Worm (Caenorhabditis elegans) whole organism, L4 larva: ENCODE data around the gene acr-2.

ENCODE experiments used
- F37D6.2 ChIP-seq: sonication (generic microtip); optimal IDR thresholded peaks from 2 replicates; lab custom pipeline; 2016; ENCODE audit warnings: mild to moderate bottlenecking, missing genetic modification characterization, missing compliant biosample characterization
- F49E8.2 ChIP-seq: sonication (generic microtip); optimal IDR thresholded peaks from 2 replicates; lab custom pipeline; 2016; ENCODE audit warnings: missing compliant biosample characterization, mild to moderate bottlenecking, missing genetic modification characterization, borderline replicate concordance
- T20F7.1 ChIP-seq: fragments of 200-800 bp; sonication (Bioruptor generic); optimal IDR thresholded peaks from 2 replicates; lab custom pipeline; 2018; ENCODE audit warnings: mild to moderate bottlenecking, missing genetic modification characterization, missing compliant biosample characterization
- T26A8.4 ChIP-seq: fragments of 200-800 bp; sonication (Bioruptor generic); IDR thresholded peaks from 2 replicates; pipeline ENCODE4 v1.3.6; 2022; ENCODE audit warnings: missing genetic modification characterization, missing compliant biosample characterization
- Y5F2A.4 ChIP-seq: fragments of 200-800 bp; sonication (Bioruptor generic); optimal IDR thresholded peaks from 2 replicates; lab custom pipeline; 2018; ENCODE audit warnings: mild to moderate bottlenecking, missing genetic modification characterization, missing compliant biosample characterization
- Y75B8A.6 ChIP-seq: fragments of 200-800 bp; sonication (Bioruptor generic); IDR thresholded peaks from 2 replicates; pipeline ENCODE4 v1.3.6; 2022; ENCODE audit warnings: missing genetic modification reagents, missing genetic modification characterization, missing compliant biosample characterization
- arid-1 ChIP-seq: fragments of 200-800 bp; sonication (Bioruptor generic); conservative IDR thresholded peaks from 2 replicates; pipeline ENCODE4 v1.3.6; 2022; ENCODE audit warnings: missing genetic modification reagents, missing genetic modification characterization, missing compliant biosample characterization
- attf-4 ChIP-seq: sonication (generic microtip); optimal IDR thresholded peaks from 3 replicates; lab custom pipeline; 2017; ENCODE audit warnings: missing biosample characterization, missing genetic modification characterization
- ceh-20 ChIP-seq: fragments of 200-800 bp; sonication (Bioruptor generic); IDR thresholded peaks from 2 replicates; pipeline ENCODE4 v1.3.6; 2022; ENCODE audit warnings: missing genetic modification reagents, missing genetic modification characterization, missing compliant biosample characterization
- ceh-44 ChIP-seq: fragments of 200-800 bp; sonication (Bioruptor generic); IDR thresholded peaks from 2 replicates; pipeline ENCODE4 v1.3.6; 2022; ENCODE audit warnings: missing genetic modification reagents, missing genetic modification characterization, missing compliant biosample characterization
- ces-1 ChIP-seq: fragments of 150-350 bp; sonication (generic microtip); optimal IDR thresholded peaks from 4 replicates; lab custom pipeline; 2014; ENCODE audit warnings: missing biosample characterization, missing genetic modification reagents, missing genetic modification characterization
- daf-19 ChIP-seq: fragments of 200-800 bp; sonication (Bioruptor generic); conservative IDR thresholded peaks from 2 replicates; pipeline ENCODE4 v1.3.6; 2022; ENCODE audit warnings: missing genetic modification characterization, missing compliant biosample characterization
- dmd-6 ChIP-seq: fragments of 200-800 bp; sonication (Bioruptor generic); IDR thresholded peaks from 2 replicates; pipeline ENCODE4 v1.3.6; 2022; ENCODE audit warnings: missing genetic modification reagents, missing genetic modification characterization, missing compliant biosample characterization
- dpl-1 ChIP-seq: fragments of 150-350 bp; optimal IDR thresholded peaks from 2 replicates; lab custom pipeline; 2014; ENCODE audit warnings: missing biosample characterization, missing genetic modification reagents, missing genetic modification characterization
- dve-1 ChIP-seq: sonication (generic microtip); optimal IDR thresholded peaks from 2 replicates; lab custom pipeline; 2017; ENCODE audit warnings: antibody characterized with exemption, mild to moderate bottlenecking, missing genetic modification characterization, missing compliant biosample characterization; ENCODE audit not compliant: insufficient read depth
- fkh-10 ChIP-seq: fragments of 150-350 bp; optimal IDR thresholded peaks from 2 replicates; lab custom pipeline; 2014; ENCODE audit warnings: missing biosample characterization, missing genetic modification reagents, missing genetic modification characterization
- fos-1 ChIP-seq: fragments of 150-350 bp; optimal IDR thresholded peaks from 2 replicates; lab custom pipeline; 2014; ENCODE audit warnings: missing biosample characterization, missing genetic modification characterization
- gei-8 ChIP-seq: fragments of 200-800 bp; sonication (Bioruptor generic); optimal IDR thresholded peaks from 2 replicates; lab custom pipeline; 2018; ENCODE audit warnings: mild to moderate bottlenecking, missing genetic modification characterization, missing compliant biosample characterization
- hlh-11 ChIP-seq: fragments of 200-800 bp; sonication (Bioruptor generic); optimal IDR thresholded peaks from 2 replicates; lab custom pipeline; 2018; ENCODE audit warnings: mild to moderate bottlenecking, missing genetic modification characterization, missing compliant biosample characterization
- hlh-30 ChIP-seq: sonication (generic microtip); optimal IDR thresholded peaks from 2 replicates; lab custom pipeline; 2017; ENCODE audit warnings: antibody characterized with exemption, mild to moderate bottlenecking, missing genetic modification characterization, missing compliant biosample characterization; ENCODE audit not compliant: insufficient read depth
- hmg-1.1 ChIP-seq: fragments of 200-800 bp; sonication (Bioruptor generic); IDR thresholded peaks from 2 replicates; pipeline ENCODE4 v1.3.6; 2022; ENCODE audit warnings: missing genetic modification reagents, missing genetic modification characterization, missing compliant biosample characterization
- jun-1 ChIP-seq: fragments of 150-350 bp; optimal IDR thresholded peaks from 2 replicates; lab custom pipeline; 2014; ENCODE audit warnings: missing biosample characterization, missing genetic modification reagents, missing genetic modification characterization
- lin-1 ChIP-seq: fragments of 200-800 bp; sonication (Bioruptor generic); IDR thresholded peaks from 2 replicates; pipeline ENCODE4 v1.3.6; 2022; ENCODE audit warnings: missing genetic modification reagents, missing genetic modification characterization, missing compliant biosample characterization
- lin-29 ChIP-seq: fragments of 200-800 bp; sonication (Bioruptor generic); IDR thresholded peaks from 2 replicates; pipeline ENCODE4 v1.3.6; 2022; ENCODE audit warnings: missing genetic modification reagents, missing genetic modification characterization, missing compliant biosample characterization
- lir-3 ChIP-seq: sonication (generic microtip); optimal IDR thresholded peaks from 2 replicates; lab custom pipeline; 2016; ENCODE audit warnings: mild to moderate bottlenecking, missing genetic modification characterization, missing compliant biosample characterization
- lsy-2 ChIP-seq, 2 experiments: fragments of 150-350 bp in 1 of 2; sonication (generic microtip) in 1 of 2; optimal IDR thresholded peaks; 2 replicates each; lab custom pipeline; 2014 to 2017; ENCODE audit warnings: missing biosample characterization in 2 of 2, missing genetic modification characterization in 2 of 2
- madf-9 ChIP-seq: fragments of 200-800 bp; sonication (Bioruptor generic); conservative IDR thresholded peaks from 2 replicates; pipeline ENCODE4 v1.3.6; 2022; ENCODE audit warnings: missing genetic modification reagents, missing genetic modification characterization, missing compliant biosample characterization
- mep-1 ChIP-seq: fragments of 150-350 bp; sonication (generic microtip); optimal IDR thresholded peaks from 3 replicates; lab custom pipeline; 2014; ENCODE audit warnings: missing biosample characterization, missing genetic modification characterization
- mes-2 ChIP-seq: sonication (generic microtip); optimal IDR thresholded peaks from 2 replicates; lab custom pipeline; 2016; ENCODE audit warnings: missing genotype, mild to moderate bottlenecking, missing genetic modification characterization, missing compliant biosample characterization; ENCODE audit not compliant: poor library complexity, severe bottlenecking
- nhr-10 ChIP-seq: fragments of 150-350 bp; optimal IDR thresholded peaks from 2 replicates; lab custom pipeline; 2014; ENCODE audit warnings: missing biosample characterization, missing genetic modification characterization
- nhr-102 ChIP-seq: sonication (generic microtip); optimal IDR thresholded peaks from 2 replicates; lab custom pipeline; 2016; ENCODE audit warnings: mild to moderate bottlenecking, missing genetic modification characterization, moderate library complexity, missing compliant biosample characterization
- nhr-25 ChIP-seq: sonication (generic microtip); optimal IDR thresholded peaks from 2 replicates; lab custom pipeline; 2017; ENCODE audit warnings: missing genetic modification characterization, mild to moderate bottlenecking, missing compliant biosample characterization, antibody characterized with exemption, moderate library complexity, borderline replicate concordance; ENCODE audit not compliant: insufficient read depth
- nhr-42 ChIP-seq: fragments of 200-800 bp; sonication (Bioruptor generic); IDR thresholded peaks from 2 replicates; pipeline ENCODE4 v1.3.6; 2022; ENCODE audit warnings: missing genetic modification characterization, missing compliant biosample characterization
- php-3 ChIP-seq: fragments of 200-800 bp; sonication (Bioruptor generic); IDR thresholded peaks from 2 replicates; pipeline ENCODE4 v1.3.6; 2022; ENCODE audit warnings: missing genetic modification reagents, missing genetic modification characterization, missing compliant biosample characterization
- rbr-2 ChIP-seq: sonication (generic microtip); optimal IDR thresholded peaks from 2 replicates; lab custom pipeline; 2016; ENCODE audit warnings: missing genotype, missing genetic modification characterization, missing compliant biosample characterization
- sdz-12 ChIP-seq: fragments of 200-800 bp; sonication (Bioruptor generic); optimal IDR thresholded peaks from 2 replicates; lab custom pipeline; 2018; ENCODE audit warnings: mild to moderate bottlenecking, missing genetic modification characterization, missing compliant biosample characterization
- set-16 ChIP-seq: fragments of 200-800 bp; sonication (Bioruptor generic); IDR thresholded peaks from 2 replicates; pipeline ENCODE4 v1.3.6; 2022; ENCODE audit warnings: missing genetic modification reagents, missing genetic modification characterization, missing compliant biosample characterization
- snpc-4 ChIP-seq: fragments of 150-350 bp; optimal IDR thresholded peaks from 2 replicates; lab custom pipeline; 2014; ENCODE audit warnings: missing biosample characterization, missing genetic modification characterization
- spr-1 ChIP-seq: sonication (generic microtip); optimal IDR thresholded peaks from 2 replicates; lab custom pipeline; 2016; ENCODE audit warnings: mild to moderate bottlenecking, missing genetic modification characterization, missing compliant biosample characterization
- tra-1 ChIP-seq: fragments of 200-800 bp; sonication (Bioruptor generic); IDR thresholded peaks from 2 replicates; pipeline ENCODE4 v1.3.6; 2022; ENCODE audit warnings: missing genetic modification reagents, missing genetic modification characterization, missing compliant biosample characterization
- vab-7 ChIP-seq: fragments of 200-800 bp; sonication (Bioruptor generic); IDR thresholded peaks from 2 replicates; pipeline ENCODE4 v1.3.6; 2022; ENCODE audit warnings: missing genetic modification reagents, missing genetic modification characterization, missing compliant biosample characterization
- zfp-2 ChIP-seq: sonication (generic microtip); optimal IDR thresholded peaks from 2 replicates; lab custom pipeline; 2016; ENCODE audit warnings: mild to moderate bottlenecking, missing genetic modification characterization, missing compliant biosample characterization
- zfp-3 ChIP-seq: fragments of 200-800 bp; sonication (Bioruptor generic); conservative IDR thresholded peaks from 2 replicates; pipeline ENCODE4 v1.3.6; 2022; ENCODE audit warnings: missing genetic modification reagents, missing genetic modification characterization, missing compliant biosample characterization
- zip-11 ChIP-seq: fragments of 200-800 bp; sonication (Bioruptor generic); IDR thresholded peaks from 2 replicates; pipeline ENCODE4 v1.3.6; 2022; ENCODE audit warnings: missing genetic modification characterization, missing compliant biosample characterization
- zip-2 ChIP-seq: fragments of 150-350 bp; optimal IDR thresholded peaks from 2 replicates; lab custom pipeline; 2014; ENCODE audit warnings: missing biosample characterization, missing genetic modification characterization
- ztf-11 ChIP-seq: fragments of 150-350 bp; optimal IDR thresholded peaks from 2 replicates; lab custom pipeline; 2014; ENCODE audit warnings: missing biosample characterization, missing genetic modification characterization
- ztf-7 ChIP-seq: fragments of 150-350 bp; optimal IDR thresholded peaks from 2 replicates; lab custom pipeline; 2014; ENCODE audit warnings: missing biosample characterization, missing genetic modification characterization

Gene acr-2

DNA sequence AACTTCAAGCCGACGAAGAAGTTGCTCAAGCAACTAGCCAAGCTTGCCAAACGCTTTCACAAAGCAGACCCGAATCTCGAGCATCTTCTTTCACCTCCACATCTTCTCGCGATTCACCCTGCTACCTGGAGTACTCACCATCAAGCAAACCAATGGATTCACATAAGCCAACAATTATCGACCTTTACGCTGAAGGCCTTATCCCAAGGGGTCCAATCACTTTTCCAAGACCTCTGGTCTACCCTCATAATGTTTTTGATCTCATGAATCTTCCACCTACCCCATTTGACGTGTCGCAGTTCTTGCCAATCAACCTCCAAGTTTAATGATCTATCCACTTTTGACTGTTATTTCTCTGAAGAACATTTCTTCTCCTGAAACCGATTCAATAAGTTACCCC, 41.0 kb downstream of the acr-2 start:
- TF ChIP-seq attf-4 (no peak), ceh-20 (GFP tag; lab: Robert Waterston, UW) (0 out of 2 replicates have a peak, but pooled peaks have one; percentile 7)

DNA sequence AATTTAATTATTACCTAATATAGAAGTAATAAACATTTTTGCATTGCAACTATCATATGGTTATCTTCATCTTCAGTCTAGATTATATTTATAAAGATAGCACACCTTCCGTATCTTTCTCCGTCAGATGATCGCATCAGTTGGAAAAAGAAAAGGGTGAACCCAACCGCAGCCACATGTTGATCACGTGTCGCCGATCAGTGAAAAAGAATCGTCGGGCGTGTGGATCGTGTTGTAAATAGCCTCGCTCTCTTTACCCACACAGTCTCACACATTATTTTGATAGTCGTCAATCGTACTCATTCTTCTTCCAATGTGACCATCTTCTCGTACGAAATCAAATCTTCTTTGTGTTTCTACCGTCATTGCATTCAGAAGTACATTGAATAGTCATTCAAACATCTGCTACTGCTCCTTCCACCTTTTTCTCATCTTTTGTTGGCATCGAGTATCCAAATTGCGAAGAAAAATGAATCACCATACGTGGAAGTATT, 41.6 kb downstream of the acr-2 start:
- peak; percentile 100 for TF ChIP-seq hlh-11 (tag; lab: Kevin White, UChicago)
- peak; percentile 97 for TF ChIP-seq mep-1
- peak; percentile 97 for TF ChIP-seq tra-1 (GFP tag; lab: Robert Waterston, UW)
- TF ChIP-seq T20F7.1 (GFP tag; lab: Kevin White, UChicago), result peak; percentile 83
- TF ChIP-seq Y5F2A.4, result no peak
- TF ChIP-seq gei-8 (GFP tag; lab: Kevin White, UChicago), result peak; percentile 97
- TF ChIP-seq ceh-20 (GFP tag; lab: Robert Waterston, UW), result peak; percentile 64
- TF ChIP-seq attf-4, result no peak
- TF ChIP-seq jun-1, result peak; percentile 68
- peak; percentile 76 for TF ChIP-seq fos-1 (tag; lab: Kevin White, UChicago)
- TF ChIP-seq dpl-1 (GFP tag; lab: Kevin White, UChicago), result peak; percentile 56
- TF ChIP-seq ztf-11 (tag; lab: Kevin White, UChicago), result no peak
- peak; percentile 45 for TF ChIP-seq hmg-1.1 (GFP tag; lab: Robert Waterston, UW)
- TF ChIP-seq lin-29, result peak; percentile 81
- no peak for TF ChIP-seq ceh-44 (GFP tag; lab: Robert Waterston, UW)
- TF ChIP-seq Y75B8A.6 (GFP tag; lab: Robert Waterston, UW), result peak; percentile 90
- peak; percentile 61; the same call in 1 of the 2 replicates for TF ChIP-seq daf-19 (GFP tag; lab: Robert Waterston, UW)
- peak; percentile 97 for TF ChIP-seq dmd-6 (GFP tag; lab: Robert Waterston, UW)
- TF ChIP-seq dve-1, result peak; percentile 98
- peak; percentile 39 for TF ChIP-seq lir-3 (tag; lab: Kevin White, UChicago)
- TF ChIP-seq ztf-7, result peak; percentile 80
- peak; percentile 99 for TF ChIP-seq hlh-30
- TF ChIP-seq nhr-42 (GFP tag; lab: Robert Waterston, UW), result peak; percentile 78; the same call in 1 of the 2 replicates
- no peak for TF ChIP-seq F49E8.2 (tag; lab: Kevin White, UChicago)
- TF ChIP-seq madf-9 (GFP tag; lab: Robert Waterston, UW), result peak; percentile 69
- TF ChIP-seq rbr-2 (tag; lab: Kevin White, UChicago), result peak; percentile 43
- TF ChIP-seq mes-2 (tag; lab: Kevin White, UChicago), result peak; percentile 39
- TF ChIP-seq spr-1 (tag; lab: Kevin White, UChicago), result peak; percentile 86
- peak; percentile 97 for TF ChIP-seq T26A8.4 (GFP tag; lab: Robert Waterston, UW)
- TF ChIP-seq nhr-102 (tag; lab: Kevin White, UChicago), result peak; percentile 93
- TF ChIP-seq zfp-3 (GFP tag; lab: Robert Waterston, UW), result peak; percentile 95
- TF ChIP-seq zfp-2 (tag; lab: Kevin White, UChicago), result peak; percentile 57
- 0 out of 2 replicates have a peak, but pooled peaks have one; percentile 9 for TF ChIP-seq arid-1
- TF ChIP-seq nhr-10 (tag; lab: Kevin White, UChicago), result peak; percentile 83
- TF ChIP-seq vab-7, result no peak
- TF ChIP-seq set-16 (GFP tag; lab: Robert Waterston, UW), result peak; percentile 44; the same call in 1 of the 2 replicates
- no peak for TF ChIP-seq F37D6.2 (tag; lab: Kevin White, UChicago)
- TF ChIP-seq snpc-4 (tag; lab: Kevin White, UChicago), result no peak
- peak; percentile 94 for TF ChIP-seq nhr-25 (tag; lab: Kevin White, UChicago)
- peak; percentile 61 to 88 for TF ChIP-seq lsy-2 (tag; optimal IDR thresholded peaks at IDR 0.05; lab: Kevin White, UChicago)
- no peak for TF ChIP-seq ces-1
- TF ChIP-seq sdz-12, result peak; percentile 40
- TF ChIP-seq lin-1 (GFP tag; lab: Robert Waterston, UW), result peak; percentile 93
- TF ChIP-seq fkh-10 (GFP tag; lab: Kevin White, UChicago), result no peak
- peak; percentile 80 for TF ChIP-seq zip-2 (tag; lab: Kevin White, UChicago)
- peak; percentile 54; the same call in 1 of the 2 replicates for TF ChIP-seq php-3 (GFP tag; lab: Robert Waterston, UW)
- peak; percentile 45; the same call in 1 of the 2 replicates for TF ChIP-seq zip-11
